Worm (Caenorhabditis elegans) whole organism, L4/young adult: Measurements from ENCODE around the gene ver-3.

Source experiments
- W03F9.2 ChIP-seq: fragments of 150-350 bp; optimal IDR thresholded peaks from 2 replicates; lab custom pipeline; 2014; ENCODE audit warnings: missing biosample characterization, missing genetic modification characterization
- dao-5 ChIP-seq: sonication (generic microtip); optimal IDR thresholded peaks from 2 replicates; lab custom pipeline; 2016; ENCODE audit warnings: missing genotype, missing genetic modification characterization, moderate library complexity, missing compliant biosample characterization
- him-1 ChIP-seq: sonication (generic microtip); optimal IDR thresholded peaks from 2 replicates; lab custom pipeline; 2016; ENCODE audit warnings: missing genotype, missing genetic modification reagents, missing genetic modification characterization, missing compliant biosample characterization

ce11 chrX:11001750-11002149 is 9.5 kb downstream of the ver-3 start, which contains the start of gene col-177:
- TF ChIP-seq him-1 (tag; lab: Kevin White, UChicago): no peak
- no peak for TF ChIP-seq dao-5 (tag; lab: Kevin White, UChicago)
- TF ChIP-seq W03F9.2 (tag; lab: Kevin White, UChicago): no peak
